Fruit fly (Drosophila melanogaster) whole organism, embryonic: Measurements from ENCODE around the gene Lim3.

ENCODE experiments used
- Antp ChIP-seq: fragments of 200-800 bp; sonication (Bioruptor generic); optimal IDR thresholded peaks from 3 replicates; lab custom pipeline; 2016; ENCODE audit warnings: missing biosample characterization, missing genetic modification characterization
- CG1024 ChIP-seq: fragments of 200-800 bp; sonication (Bioruptor generic); IDR thresholded peaks from 2 replicates; pipeline ENCODE4 v1.3.6; 2022; ENCODE audit warnings: missing biosample characterization, missing genetic modification characterization
- CG11695 ChIP-seq: fragments of 200-800 bp; sonication (Bioruptor generic); IDR thresholded peaks from 3 replicates; pipeline ENCODE4 v1.3.6; 2022; ENCODE audit warnings: missing biosample characterization, missing genetic modification characterization
- CG11723 ChIP-seq: fragments of 200-800 bp; sonication (Bioruptor generic); optimal IDR thresholded peaks from 2 replicates; lab custom pipeline; 2017; ENCODE audit warnings: missing biosample characterization, mild to moderate bottlenecking, missing genetic modification characterization
- CG12744 ChIP-seq: fragments of 200-800 bp; sonication (Bioruptor generic); optimal IDR thresholded peaks from 2 replicates; lab custom pipeline; 2016; ENCODE audit warnings: missing biosample characterization, missing genetic modification characterization
- CG16813 ChIP-seq: fragments of 200-800 bp; sonication (Bioruptor generic); IDR thresholded peaks from 3 replicates; pipeline ENCODE4 v1.3.6; 2022; ENCODE audit warnings: missing biosample characterization, missing genetic modification characterization; ENCODE audit not compliant: partially characterized antibody
- CG17612 ChIP-seq: fragments of 200-800 bp; sonication (Bioruptor generic); IDR thresholded peaks from 2 replicates; pipeline ENCODE4 v1.3.6; 2022; ENCODE audit warnings: missing biosample characterization, missing genetic modification characterization
- CG31365 ChIP-seq: fragments of 200-800 bp; sonication (Bioruptor generic); optimal IDR thresholded peaks from 2 replicates; lab custom pipeline; 2018; ENCODE audit warnings: missing biosample characterization, mild to moderate bottlenecking, missing genetic modification characterization
- CG31388 ChIP-seq: fragments of 200-800 bp; sonication (Bioruptor generic); optimal IDR thresholded peaks from 2 replicates; lab custom pipeline; 2016; ENCODE audit warnings: missing biosample characterization, missing genetic modification characterization
- CG4328 ChIP-seq: fragments of 200-800 bp; sonication (Bioruptor generic); optimal IDR thresholded peaks from 3 replicates; lab custom pipeline; 2017; ENCODE audit warnings: missing biosample characterization, missing genetic modification reagents, missing genetic modification characterization
- CG4404 ChIP-seq: fragments of 200-800 bp; sonication (Bioruptor generic); IDR thresholded peaks from 2 replicates; pipeline ENCODE4 v1.3.6; 2022; ENCODE audit warnings: missing biosample characterization, missing genetic modification characterization
- CG4424 ChIP-seq: fragments of 200-800 bp; sonication (Bioruptor generic); optimal IDR thresholded peaks from 3 replicates; lab custom pipeline; 2016; ENCODE audit warnings: missing biosample characterization, missing genetic modification characterization
- CG5245 ChIP-seq: fragments of 200-800 bp; sonication (Bioruptor generic); optimal IDR thresholded peaks from 3 replicates; lab custom pipeline; 2016; ENCODE audit warnings: missing biosample characterization, missing genetic modification characterization
- CG6175 ChIP-seq: fragments of 200-800 bp; sonication (Bioruptor generic); IDR thresholded peaks from 3 replicates; pipeline ENCODE4 v1.3.6; 2022; ENCODE audit warnings: missing biosample characterization, missing genetic modification characterization
- CG6765 ChIP-seq: fragments of 200-800 bp; sonication (Bioruptor generic); optimal IDR thresholded peaks from 3 replicates; lab custom pipeline; 2017; ENCODE audit warnings: missing biosample characterization, mild to moderate bottlenecking, missing genetic modification characterization
- CG7372 ChIP-seq: fragments of 200-800 bp; sonication (Bioruptor generic); IDR thresholded peaks from 2 replicates; pipeline ENCODE4 v1.3.6; 2022; ENCODE audit warnings: missing biosample characterization, missing genetic modification characterization
- CG7928 ChIP-seq: fragments of 200-800 bp; sonication (Bioruptor generic); optimal IDR thresholded peaks from 2 replicates; lab custom pipeline; 2017; ENCODE audit warnings: missing biosample characterization, mild to moderate bottlenecking, missing genetic modification characterization
- Ets97D ChIP-seq: fragments of 200-800 bp; sonication (Bioruptor generic); optimal IDR thresholded peaks from 3 replicates; lab custom pipeline; 2016; ENCODE audit warnings: missing biosample characterization, missing genetic modification characterization
- Gug ChIP-seq: fragments of 200-800 bp; sonication (Bioruptor generic); IDR thresholded peaks from 4 replicates; pipeline ENCODE4 v1.3.6; 2022; ENCODE audit warnings: missing biosample characterization, missing genetic modification characterization
- H15 ChIP-seq: fragments of 200-800 bp; sonication (Bioruptor generic); IDR thresholded peaks from 3 replicates; pipeline ENCODE4 v1.3.6; 2022; ENCODE audit warnings: missing biosample characterization, missing genetic modification characterization
- Hr78 ChIP-seq, 2 experiments: fragments of 200-800 bp in 1 of 2; fragments of >200 bp in 1 of 2; sonication (Bioruptor generic) in 1 of 2; optimal IDR thresholded peaks; 2 replicates each; lab custom pipeline; 2017 to 2019; ENCODE audit warnings: missing biosample characterization in 2 of 2, missing genetic modification characterization in 2 of 2, mild to moderate bottlenecking in 1 of 2, moderate library complexity in 1 of 2
- Lpt ChIP-seq: fragments of >200 bp; optimal IDR thresholded peaks from 2 replicates; lab custom pipeline; 2018; ENCODE audit warnings: missing biosample characterization, missing genetic modification characterization
- Med ChIP-seq: fragments of 200-800 bp; sonication (Bioruptor generic); peaks from one replicate; lab custom pipeline; 2016; ENCODE audit warnings: missing biosample characterization, missing genetic modification characterization, mild to moderate bottlenecking, inconsistent platforms, moderate library complexity
- Myb ChIP-seq: fragments of 200-800 bp; sonication (Bioruptor generic); optimal IDR thresholded peaks from 2 replicates; lab custom pipeline; 2016; ENCODE audit warnings: missing biosample characterization, missing genetic modification characterization
- Oli ChIP-seq: fragments of 200-800 bp; sonication (Bioruptor generic); optimal IDR thresholded peaks from 2 replicates; lab custom pipeline; 2018; ENCODE audit warnings: missing biosample characterization, mild to moderate bottlenecking, missing genetic modification characterization, moderate library complexity
- Pdp1 ChIP-seq, 2 experiments: fragments of 200-800 bp; sonication (Bioruptor generic); optimal IDR thresholded peaks; 3 replicates each; lab custom pipeline; 2016; ENCODE audit warnings: missing biosample characterization in 2 of 2, missing genetic modification characterization in 2 of 2, mild to moderate bottlenecking in 1 of 2, moderate library complexity in 1 of 2
- Ptx1 ChIP-seq: fragments of 200-800 bp; sonication (Bioruptor generic); IDR thresholded peaks from 2 replicates; pipeline ENCODE4 v1.3.6; 2022; ENCODE audit warnings: missing biosample characterization, missing genetic modification characterization
- Spps ChIP-seq: fragments of 200-800 bp; sonication (Bioruptor generic); optimal IDR thresholded peaks from 2 replicates; lab custom pipeline; 2018; ENCODE audit warnings: missing biosample characterization, mild to moderate bottlenecking, missing genetic modification characterization
- Taf1 ChIP-seq: fragments of 200-800 bp; sonication (Bioruptor generic); IDR thresholded peaks from 2 replicates; pipeline ENCODE4 v1.3.6; 2022; ENCODE audit warnings: missing biosample characterization, missing genetic modification characterization
- amos ChIP-seq: fragments of 200-800 bp; sonication (Bioruptor generic); IDR thresholded peaks from 2 replicates; pipeline ENCODE4 v1.3.6; 2022; ENCODE audit warnings: missing biosample characterization, missing genetic modification characterization; ENCODE audit not compliant: partially characterized antibody
- az2 ChIP-seq: fragments of 200-800 bp; sonication (Bioruptor generic); optimal IDR thresholded peaks from 3 replicates; lab custom pipeline; 2016; ENCODE audit warnings: missing biosample characterization, missing genetic modification characterization
- bigmax ChIP-seq: fragments of 200-800 bp; sonication (Bioruptor generic); optimal IDR thresholded peaks from 2 replicates; lab custom pipeline; 2018; ENCODE audit warnings: missing biosample characterization, mild to moderate bottlenecking, missing genetic modification characterization
- bowl ChIP-seq: fragments of 200-800 bp; sonication (Bioruptor generic); IDR thresholded peaks from 2 replicates; pipeline ENCODE4 v1.3.6; 2022; ENCODE audit warnings: missing biosample characterization, missing genetic modification characterization
- chm ChIP-seq: fragments of 200-800 bp; sonication (Bioruptor generic); IDR thresholded peaks from 2 replicates; pipeline ENCODE4 v1.3.6; 2022; ENCODE audit warnings: missing biosample characterization, missing genetic modification characterization
- crc ChIP-seq: fragments of 200-800 bp; sonication (Bioruptor generic); optimal IDR thresholded peaks from 2 replicates; lab custom pipeline; 2016; ENCODE audit warnings: missing biosample characterization, missing genetic modification characterization
- exex ChIP-seq: fragments of 200-800 bp; sonication (Bioruptor generic); optimal IDR thresholded peaks from 4 replicates; lab custom pipeline; 2018; ENCODE audit warnings: missing biosample characterization, mild to moderate bottlenecking, missing genetic modification characterization, moderate library complexity
- gfzf ChIP-seq: fragments of 200-800 bp; sonication (Bioruptor generic); optimal IDR thresholded peaks from 2 replicates; lab custom pipeline; 2016; ENCODE audit warnings: missing biosample characterization, mild to moderate bottlenecking, missing genetic modification characterization, moderate library complexity
- h ChIP-seq: fragments of >200 bp; optimal IDR thresholded peaks from 2 replicates; lab custom pipeline; 2017
- jing ChIP-seq: fragments of 200-800 bp; sonication (Bioruptor generic); optimal IDR thresholded peaks from 2 replicates; lab custom pipeline; 2018; ENCODE audit warnings: missing biosample characterization, mild to moderate bottlenecking, missing genetic modification characterization
- jumu ChIP-seq: fragments of 200-800 bp; sonication (Bioruptor generic); optimal IDR thresholded peaks from 3 replicates; lab custom pipeline; 2016; ENCODE audit warnings: missing biosample characterization, missing genetic modification characterization
- odd ChIP-seq: fragments of 200-800 bp; sonication (Bioruptor generic); optimal IDR thresholded peaks from 2 replicates; lab custom pipeline; 2017; ENCODE audit warnings: missing biosample characterization, mild to moderate bottlenecking, missing genetic modification characterization
- p53 ChIP-seq: fragments of 200-800 bp; sonication (Bioruptor generic); optimal IDR thresholded peaks from 2 replicates; lab custom pipeline; 2016; ENCODE audit warnings: missing biosample characterization, missing genetic modification characterization
- prd ChIP-seq, 3 experiments: fragments of >200 bp in 2 of 3; fragments of 200-800 bp in 1 of 3; sonication (Bioruptor generic) in 1 of 3; optimal IDR thresholded peaks in 2 of 3; IDR thresholded peaks in 1 of 3; 2 replicates in 2 of 3; 3 replicates in 1 of 3; pipeline versions ENCODE4 v1.3.6 to Lab custom; 2017 to 2022; ENCODE audit warnings: missing biosample characterization in 1 of 3, missing genetic modification characterization in 1 of 3
- pzg ChIP-seq: fragments of 200-800 bp; sonication (Bioruptor generic); optimal IDR thresholded peaks from 3 replicates; lab custom pipeline; 2018; ENCODE audit warnings: missing biosample characterization, mild to moderate bottlenecking, missing genetic modification characterization, moderate library complexity
- ranshi ChIP-seq: fragments of 200-800 bp; sonication (Bioruptor generic); IDR thresholded peaks from 2 replicates; pipeline ENCODE4 v1.3.6; 2022; ENCODE audit warnings: missing biosample characterization, missing genetic modification characterization
- sc ChIP-seq, 3 experiments: fragments of >200 bp in 2 of 3; fragments of 200-800 bp in 1 of 3; sonication (Bioruptor generic) in 1 of 3; optimal IDR thresholded peaks; 2 replicates in 2 of 3; 3 replicates in 1 of 3; lab custom pipeline; 2017; ENCODE audit warnings: mild to moderate bottlenecking in 1 of 3, missing biosample characterization in 1 of 3, missing genetic modification characterization in 1 of 3, missing genetic modification reagents in 1 of 3
- sima ChIP-seq: fragments of 200-800 bp; sonication (Bioruptor generic); optimal IDR thresholded peaks from 2 replicates; lab custom pipeline; 2016; ENCODE audit warnings: missing biosample characterization, missing genetic modification characterization
- so ChIP-seq: fragments of 200-800 bp; sonication (Bioruptor generic); IDR thresholded peaks from 3 replicates; pipeline ENCODE4 v1.3.6; 2022; ENCODE audit warnings: missing biosample characterization, missing genetic modification characterization
- ssp ChIP-seq: fragments of 200-800 bp; sonication (Bioruptor generic); IDR thresholded peaks from 2 replicates; pipeline ENCODE4 v1.3.6; 2022; ENCODE audit warnings: missing biosample characterization, missing genetic modification characterization
- wek ChIP-seq: fragments of 200-800 bp; sonication (Bioruptor generic); optimal IDR thresholded peaks from 3 replicates; lab custom pipeline; 2018; ENCODE audit warnings: missing biosample characterization, mild to moderate bottlenecking, missing genetic modification characterization, moderate library complexity

Lim3 gene

DNA sequence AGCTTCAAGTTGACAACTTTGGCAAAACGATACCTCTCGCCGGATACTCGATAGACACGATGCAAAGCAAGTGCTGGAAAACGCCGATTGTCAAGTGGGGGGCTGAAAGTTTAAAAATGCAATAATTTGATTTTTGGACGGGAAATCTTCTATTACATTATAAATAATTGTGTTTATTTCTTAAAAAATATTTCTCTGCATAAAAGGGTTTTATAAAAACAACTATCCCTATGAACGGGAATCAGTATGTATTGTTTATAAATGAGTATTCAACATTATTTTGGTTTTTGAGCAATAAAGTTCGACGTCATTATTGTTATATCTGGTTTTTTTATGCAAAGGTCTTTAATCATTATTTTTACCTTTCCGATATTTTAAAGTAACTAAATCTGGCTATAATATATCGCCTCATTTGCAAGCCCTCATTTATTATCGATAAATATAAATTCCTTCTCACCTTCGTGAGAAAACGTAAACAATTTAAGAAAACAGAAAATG is 23.7 kb upstream of the Lim3 start, which contains the start of the genes AsnRS and DCTN6-p27 (continued):
- TF ChIP-seq p53 (GFP tag; lab: Kevin White, UChicago) (no peak), bigmax (GFP tag; lab: Kevin White, UChicago) (no peak), CG31388 (no peak), Oli (tag; lab: Kevin White, UChicago) (peak; percentile 48), wek (GFP tag; lab: Kevin White, UChicago) (no peak), CG11723 (GFP tag; lab: Kevin White, UChicago) (peak; percentile 38), ranshi (GFP tag; lab: Robert Waterston, UW) (peak; percentile 52; the same call in 1 of the 2 replicates), Med (peak; percentile 95), prd (optimal IDR thresholded peaks at IDR 0.05; lab: Kevin White, UChicago) (no peak), prd (GFP tag; IDR thresholded peaks at IDR 0.05; lab: Robert Waterston, UW) (peak; percentile 66), az2 (GFP tag; lab: Kevin White, UChicago) (peak; percentile 66), exex (tag; lab: Kevin White, UChicago) (peak; percentile 46), Spps (peak; percentile 1), Myb (GFP tag; lab: Kevin White, UChicago) (peak; percentile 35), chm (no peak), CG16813 (GFP tag; lab: Robert Waterston, UW) (peak; percentile 79), ssp (GFP tag; lab: Robert Waterston, UW) (peak; percentile 46), CG1024 (GFP tag; lab: Robert Waterston, UW) (no peak), Pdp1 (GFP tag; optimal IDR thresholded peaks at IDR 0.05; lab: Kevin White, UChicago) (peak; percentile 34 to 69), amos (GFP tag; lab: Robert Waterston, UW) (peak; percentile 70; the same call in 1 of the 2 replicates), CG4404 (peak; percentile 47; the same call in 1 of the 2 replicates), crc (GFP tag; lab: Kevin White, UChicago) (peak; percentile 10), CG12744 (peak; percentile 14), jumu (GFP tag; lab: Kevin White, UChicago) (peak; percentile 40), odd (no peak), CG6175 (GFP tag; lab: Robert Waterston, UW) (no peak), jing (GFP tag; lab: Kevin White, UChicago) (no peak), CG4424 (GFP tag; lab: Kevin White, UChicago) (peak; percentile 75), CG11695 (peak; percentile 60; the same call in 1 of the 3 replicates), bowl (GFP tag; lab: Robert Waterston, UW) (no peak), Gug (GFP tag; lab: Robert Waterston, UW) (peak; percentile 81), H15 (GFP tag; lab: Robert Waterston, UW) (0 out of 3 replicates have a peak, but pooled peaks have one; percentile 47), so (GFP tag; lab: Robert Waterston, UW) (no peak), CG7372 (no peak), CG5245 (GFP tag; lab: Kevin White, UChicago) (peak; percentile 52), gfzf (GFP tag; lab: Kevin White, UChicago) (no peak), pzg (GFP tag; lab: Kevin White, UChicago) (peak; percentile 56), CG31365 (tag; lab: Kevin White, UChicago) (peak; percentile 14), Hr78 (GFP tag; optimal IDR thresholded peaks at IDR 0.05; lab: Kevin White, UChicago) (no peak), h (no peak), Ptx1 (GFP tag; lab: Robert Waterston, UW) (peak; percentile 66), CG17612 (GFP tag; lab: Robert Waterston, UW) (no peak), CG6765 (no peak), sima (GFP tag; lab: Kevin White, UChicago) (no peak), Ets97D (GFP tag; lab: Kevin White, UChicago) (peak; percentile 74), sc (optimal IDR thresholded peaks at IDR 0.05; lab: Kevin White, UChicago) (no peak), sc (GFP tag; optimal IDR thresholded peaks at IDR 0.05; lab: Kevin White, UChicago) (no peak), Taf1 (GFP tag; lab: Robert Waterston, UW) (no peak), Antp (GFP tag; lab: Kevin White, UChicago) (peak; percentile 40), CG4328 (GFP tag; lab: Kevin White, UChicago) (peak; percentile 51), CG7928 (GFP tag; lab: Kevin White, UChicago) (peak; percentile 13), Lpt (GFP tag; lab: Kevin White, UChicago) (no peak)
